Fruit fly (Drosophila melanogaster): ENCODE measurements around the gene CG44215.

CG44215 gene

dm6 chr3R:14108158-14108921, 45.9 kb downstream of the CG44215 start, which contains the start of gene CG12402 (continued):
- peak; percentile 65 for TF ChIP-seq CG7372 (GFP tag; IDR thresholded peaks at IDR 0.05)
- TF ChIP-seq Deaf1 (tag; optimal IDR thresholded peaks at IDR 0.05): peak; percentile 70
- TF ChIP-seq wor (GFP tag; IDR thresholded peaks at IDR 0.05): peak; percentile 56
- peak; percentile 12 for TF ChIP-seq schlank (tag; optimal IDR thresholded peaks at IDR 0.05)
- TF ChIP-seq zfh1 (GFP tag; IDR thresholded peaks at IDR 0.05): peak; percentile 89
- peak; percentile 57 for TF ChIP-seq CG13287 (GFP tag; IDR thresholded peaks at IDR 0.05; ENCODE audit: partially characterized antibody)
- peak; percentile 48 for TF ChIP-seq Ravus (GFP tag; IDR thresholded peaks at IDR 0.05)
- peak; percentile 84 for TF ChIP-seq CG14014 (GFP tag; IDR thresholded peaks at IDR 0.05)
- no peak for TF ChIP-seq Tbp (GFP tag; optimal IDR thresholded peaks at IDR 0.05)
- no peak for TF ChIP-seq h (optimal IDR thresholded peaks at IDR 0.05)
- peak; percentile 46 for TF ChIP-seq Camta (GFP tag; optimal IDR thresholded peaks at IDR 0.05)
- TF ChIP-seq CG14667 (GFP tag; IDR thresholded peaks at IDR 0.05): peak; percentile 63
- no peak for TF ChIP-seq ham (GFP tag; IDR thresholded peaks at IDR 0.05)
- TF ChIP-seq vvl (GFP tag; IDR thresholded peaks at IDR 0.05): peak; percentile 95
- no peak for TF ChIP-seq Dip2 (GFP tag; IDR thresholded peaks at IDR 0.05)
- TF ChIP-seq ac (GFP tag; optimal IDR thresholded peaks at IDR 0.05): peak; percentile 8
- peak; percentile 62; the same call in 2 of the 3 replicates for TF ChIP-seq z (GFP tag; IDR thresholded peaks at IDR 0.05)
- TF ChIP-seq CG2712 (tag; optimal IDR thresholded peaks at IDR 0.05): peak; percentile 91
- peak in 1 of 3 experiments; percentile 69 for TF ChIP-seq lola (GFP tag; optimal IDR thresholded peaks at IDR 0.05)
- no peak for TF ChIP-seq jigr1 (GFP tag; IDR thresholded peaks at IDR 0.05)
- peak; percentile 50; the same call in 1 of the 2 replicates for TF ChIP-seq Taf1 (GFP tag; IDR thresholded peaks at IDR 0.05)
- peak; percentile 75 for TF ChIP-seq Nf-YA (GFP tag; IDR thresholded peaks at IDR 0.05)
- TF ChIP-seq dmrt99B (tag; optimal IDR thresholded peaks at IDR 0.05): peak; percentile 92
- 0 out of 2 replicates have a peak, but pooled peaks have one; percentile 30 for TF ChIP-seq CG16779 (GFP tag; IDR thresholded peaks at IDR 0.05)
- peak; percentile 87 for TF ChIP-seq Fer1 (GFP tag; optimal IDR thresholded peaks at IDR 0.05)
- peak; percentile 92 for TF ChIP-seq otp (GFP tag; IDR thresholded peaks at IDR 0.05)
- TF ChIP-seq mirr (GFP tag; optimal IDR thresholded peaks at IDR 0.05): peak; percentile 70
- TF ChIP-seq trem (tag; optimal IDR thresholded peaks at IDR 0.05): peak; percentile 63
- peak; percentile 98 for TF ChIP-seq crol (GFP tag; IDR thresholded peaks at IDR 0.05)
- no peak for TF ChIP-seq CG1832 (GFP tag; optimal IDR thresholded peaks at IDR 0.05)
- TF ChIP-seq ab (GFP tag; optimal IDR thresholded peaks at IDR 0.05): peak; percentile 28
- TF ChIP-seq CG5245 (GFP tag; optimal IDR thresholded peaks at IDR 0.05): peak; percentile 79
- no peak for TF ChIP-seq CG10431 (GFP tag; optimal IDR thresholded peaks at IDR 0.05)
- TF ChIP-seq dimm (GFP tag; IDR thresholded peaks at IDR 0.05): peak; percentile 51; the same call in 1 of the 2 replicates
- peak; percentile 81 for TF ChIP-seq kah (GFP tag; optimal IDR thresholded peaks at IDR 0.05)
- no peak for TF ChIP-seq D (optimal IDR thresholded peaks at IDR 0.05)
- peak; percentile 81 for TF ChIP-seq D (GFP tag; optimal IDR thresholded peaks at IDR 0.05)
- TF ChIP-seq CkIIα-i1 (GFP tag; IDR thresholded peaks at IDR 0.05): no peak
- TF ChIP-seq Jarid2 (GFP tag; optimal IDR thresholded peaks at IDR 0.05): peak; percentile 11
- peak; percentile 87 for TF ChIP-seq PHDP (tag; optimal IDR thresholded peaks at IDR 0.05)
- TF ChIP-seq CG14965 (GFP tag; optimal IDR thresholded peaks at IDR 0.05; ENCODE audit: borderline replicate concordance): no peak
- TF ChIP-seq br (optimal IDR thresholded peaks at IDR 0.05): no peak
- TF ChIP-seq CG10543 (GFP tag; optimal IDR thresholded peaks at IDR 0.05): peak; percentile 78
- TF ChIP-seq lmd (GFP tag; IDR thresholded peaks at IDR 0.05): peak; percentile 85
- peak; percentile 89 for TF ChIP-seq B-H1 (GFP tag; IDR thresholded peaks at IDR 0.05)
- TF ChIP-seq emc (GFP tag; optimal IDR thresholded peaks at IDR 0.05): no peak
- TF ChIP-seq yki (optimal IDR thresholded peaks at IDR 0.05): no peak
- TF ChIP-seq Antp (GFP tag; optimal IDR thresholded peaks at IDR 0.05): peak; percentile 78
- peak; percentile 91 for TF ChIP-seq CG11504 (tag; optimal IDR thresholded peaks at IDR 0.05)
- no peak for TF ChIP-seq fd102C (GFP tag; optimal IDR thresholded peaks at IDR 0.05)
- peak; percentile 16 for TF ChIP-seq twi (tag; optimal IDR thresholded peaks at IDR 0.05)

Measured in whole organism, embryonic.